Worm (Caenorhabditis elegans): ENCODE measurements around the gene zzz-1.

Gene zzz-1

DNA sequence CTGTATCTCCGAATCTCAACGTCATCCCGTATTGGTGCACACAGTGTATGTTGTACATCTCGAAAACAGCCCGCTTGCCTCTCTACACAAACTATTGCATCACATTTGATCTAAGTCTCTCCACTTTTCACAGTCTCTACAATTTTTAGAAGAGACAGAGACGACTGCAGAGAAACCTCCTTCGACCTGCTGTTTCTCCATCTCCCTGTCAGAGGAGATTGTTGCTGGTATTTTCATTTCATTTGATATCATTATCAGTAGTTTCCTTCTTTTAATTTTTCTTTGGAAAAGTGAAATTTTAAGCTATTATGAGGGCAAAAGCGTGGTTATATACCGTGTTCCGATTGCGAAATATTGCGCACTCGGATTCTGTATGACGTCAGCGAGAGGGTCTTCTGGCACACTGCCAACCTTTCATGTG lies 31.6 kb upstream of the zzz-1 start (continued):
- TF ChIP-seq C04F5.9 (tag; optimal IDR thresholded peaks at IDR 0.05) (no peak), skn-1 (tag; optimal IDR thresholded peaks at IDR 0.05) (peak; percentile 66), tlp-1 (tag; optimal IDR thresholded peaks at IDR 0.05) (no peak), nhr-20 (tag; optimal IDR thresholded peaks at IDR 0.05) (peak; percentile 73), nhr-90 (tag; optimal IDR thresholded peaks at IDR 0.05; ENCODE audit: poor library complexity) (peak; percentile 50), elt-2 (tag; optimal IDR thresholded peaks at IDR 0.05) (peak; percentile 95), blmp-1 (tag; optimal IDR thresholded peaks at IDR 0.05) (peak; percentile 93), nhr-71 (tag; optimal IDR thresholded peaks at IDR 0.05) (peak; percentile 83)

DNA sequence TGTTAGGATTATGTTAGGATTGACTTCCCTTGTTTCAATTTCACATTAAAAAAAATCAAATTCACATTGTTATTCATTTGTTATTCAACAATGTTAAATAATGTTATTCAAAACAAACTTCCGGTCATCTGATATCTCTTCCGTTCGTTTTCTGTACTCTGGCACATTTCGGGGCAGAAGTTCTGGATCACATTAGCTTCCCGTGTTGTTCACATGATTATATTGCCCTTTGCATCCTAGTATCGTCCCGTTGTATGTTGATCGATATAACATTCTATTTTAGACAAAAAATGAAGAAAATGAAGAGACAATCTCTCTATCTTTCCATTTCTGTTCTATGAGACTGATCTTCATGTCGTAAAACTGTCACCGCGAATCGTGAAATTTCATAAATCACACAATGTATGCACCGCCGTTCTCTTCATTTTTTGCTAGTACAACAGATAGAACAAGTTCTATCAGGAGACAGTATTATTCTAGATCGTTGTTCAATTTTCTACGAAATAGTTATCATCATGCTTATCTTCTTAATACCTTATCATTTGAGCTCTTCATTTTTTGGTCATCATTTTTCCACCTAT lies 31.1 kb upstream of the zzz-1 start:
- TF ChIP-seq F16B12.6 (tag; optimal IDR thresholded peaks at IDR 0.05) (no peak), efl-1 (optimal IDR thresholded peaks at IDR 0.05) (no peak), efl-1 (GFP tag; optimal IDR thresholded peaks at IDR 0.05 in 1 of 2) (peak in 1 of 2 experiments; percentile 70), unc-62 (GFP tag; optimal IDR thresholded peaks at IDR 0.05) (no peak), mdl-1 (tag; optimal IDR thresholded peaks at IDR 0.05) (peak in 1 of 2 experiments; percentile 19), hlh-17 (GFP tag; optimal IDR thresholded peaks at IDR 0.05; ENCODE audit: borderline replicate concordance) (no peak), nhr-85 (tag) (peak; percentile 92), grh-1 (GFP tag; IDR thresholded peaks at IDR 0.05) (peak; percentile 46; the same call in 1 of the 2 replicates), blmp-1 (tag; optimal IDR thresholded peaks at IDR 0.05) (peak; percentile 46), pax-3 (tag; optimal IDR thresholded peaks at IDR 0.05) (no peak)

ce11 chrV:10938739-10939138 lies 29.8 kb upstream of the zzz-1 start, which contains the start of gene F17C11.11:
Gene F17C11.11, minus strand, starts transcription at chrV:10938817.
- TF ChIP-seq nhr-237 (tag; optimal IDR thresholded peaks at IDR 0.05) (no peak), ceh-88 (GFP tag; IDR thresholded peaks at IDR 0.05) (no peak), C34B4.2 (tag; optimal IDR thresholded peaks at IDR 0.05) (no peak), ets-5 (GFP tag; IDR thresholded peaks at IDR 0.05) (no peak), ces-1 (GFP tag; optimal IDR thresholded peaks at IDR 0.05) (no peak), sptf-1 (tag; optimal IDR thresholded peaks at IDR 0.05) (no peak), mef-2 (tag; optimal IDR thresholded peaks at IDR 0.05) (no peak), dsc-1 (tag; optimal IDR thresholded peaks at IDR 0.05) (no peak), nhr-90 (tag; optimal IDR thresholded peaks at IDR 0.05; ENCODE audit: poor library complexity) (no peak), unc-30 (tag; optimal IDR thresholded peaks at IDR 0.05) (no peak), ceh-63 (GFP tag; optimal IDR thresholded peaks at IDR 0.05) (no peak), F16B12.6 (tag; optimal IDR thresholded peaks at IDR 0.05) (no peak), pqm-1 (tag; optimal IDR thresholded peaks at IDR 0.05) (no peak), hpl-2 (GFP tag; optimal IDR thresholded peaks at IDR 0.05) (no peak), alr-1 (tag; optimal IDR thresholded peaks at IDR 0.05; ENCODE audit: borderline replicate concordance) (no peak), hlh-17 (GFP tag; optimal IDR thresholded peaks at IDR 0.05; ENCODE audit: borderline replicate concordance) (no peak), ztf-11 (tag; optimal IDR thresholded peaks at IDR 0.05) (no peak), sox-4 (tag; optimal IDR thresholded peaks at IDR 0.05) (no peak), nhr-11 (tag; optimal IDR thresholded peaks at IDR 0.05) (no peak), egl-13 (tag; optimal IDR thresholded peaks at IDR 0.05) (no peak), fkh-8 (tag; optimal IDR thresholded peaks at IDR 0.05) (no peak), efl-3 (GFP tag; optimal IDR thresholded peaks at IDR 0.05) (no peak), egl-27 (tag; optimal IDR thresholded peaks at IDR 0.05) (no peak), lin-13 (GFP tag; optimal IDR thresholded peaks at IDR 0.05) (no peak), mep-1 (tag; optimal IDR thresholded peaks at IDR 0.05) (peak; percentile 3), elt-2 (tag; optimal IDR thresholded peaks at IDR 0.05) (peak; percentile 73), nhr-76 (tag; optimal IDR thresholded peaks at IDR 0.05) (no peak), dpl-1 (GFP tag; optimal IDR thresholded peaks at IDR 0.05) (peak in 1 of 3 experiments; percentile 12), lsy-2 (tag; optimal IDR thresholded peaks at IDR 0.05) (peak in 1 of 2 experiments; percentile 1), unc-98 (GFP tag; IDR thresholded peaks at IDR 0.05) (no peak), nhr-19 (GFP tag; conservative IDR thresholded peaks at IDR 0.05) (no peak), fkh-4 (tag; optimal IDR thresholded peaks at IDR 0.05; ENCODE audit: borderline replicate concordance) (no peak), nhr-12 (tag; optimal IDR thresholded peaks at IDR 0.05) (no peak), nhr-85 (tag) (no peak), mab-9 (GFP tag; IDR thresholded peaks at IDR 0.05) (no peak), skn-1 (tag; optimal IDR thresholded peaks at IDR 0.05) (peak; percentile 72), snpc-4 (tag; optimal IDR thresholded peaks at IDR 0.05) (no peak), vab-15 (tag; optimal IDR thresholded peaks at IDR 0.05) (no peak)

Measured in whole organism, L1 larva.